Fruit fly (Drosophila melanogaster) whole organism: ENCODE data around the gene ergic53.

Experiments
- CG8478 ChIP-seq: fragments of >200 bp; optimal IDR thresholded peaks from 2 replicates; lab custom pipeline; 2018; ENCODE audit warnings: inconsistent platforms
- Dll ChIP-seq: fragments of >200 bp; optimal IDR thresholded peaks from 2 replicates; lab custom pipeline; 2017
- EcR ChIP-seq, 2 experiments: fragments of >200 bp; optimal IDR thresholded peaks; 2 replicates each; lab custom pipeline; 2017; ENCODE audit warnings: missing biosample characterization in 2 of 2, missing genetic modification characterization in 2 of 2, missing genetic modification reagents in 2 of 2
- pan ChIP-seq: fragments of >200 bp; optimal IDR thresholded peaks from 2 replicates; lab custom pipeline; 2017
- psq ChIP-seq: fragments of >200 bp; optimal IDR thresholded peaks from 2 replicates; lab custom pipeline; 2017
- usp ChIP-seq: fragments of >200 bp; optimal IDR thresholded peaks from 2 replicates; lab custom pipeline; 2017; ENCODE audit warnings: missing biosample characterization, missing genetic modification characterization, mixed read lengths

The ergic53 gene

dm6 chr3L:8534386-8535306 is at the start of gene ergic53:
ergic53 (plus strand) TSS chr3L:8534977.
- TF ChIP-seq pan (lab: Kevin White, UChicago) (no peak), Dll (lab: Kevin White, UChicago) (no peak), CG8478 (lab: Kevin White, UChicago) (no peak), psq (lab: Kevin White, UChicago) (no peak), EcR (GFP tag; optimal IDR thresholded peaks at IDR 0.05; lab: Kevin White, UChicago) (no peak), usp (GFP tag; lab: Kevin White, UChicago) (no peak)

- TF ChIP-seq pan (lab: Kevin White, UChicago) (no peak), psq (lab: Kevin White, UChicago) (no peak), Dll (lab: Kevin White, UChicago) (no peak), usp (GFP tag; lab: Kevin White, UChicago) (no peak), EcR (GFP tag; optimal IDR thresholded peaks at IDR 0.05; lab: Kevin White, UChicago) (no peak), CG8478 (lab: Kevin White, UChicago) (no peak)
Observed at dm6 chr3L:8506975-8507441, 27.8 kb upstream of the ergic53 start, which contains the start of gene CG43163. CG43163 (minus strand) TSS chr3L:8507146.

- no peak for TF ChIP-seq Dll (lab: Kevin White, UChicago)
- TF ChIP-seq CG8478 (lab: Kevin White, UChicago): no peak
- TF ChIP-seq EcR (GFP tag; optimal IDR thresholded peaks at IDR 0.05; lab: Kevin White, UChicago): no peak
- TF ChIP-seq psq (lab: Kevin White, UChicago): no peak
- no peak for TF ChIP-seq pan (lab: Kevin White, UChicago)
- no peak for TF ChIP-seq usp (GFP tag; lab: Kevin White, UChicago)
Observed at dm6 chr3L:8509567-8510109, 25.1 kb upstream of the ergic53 start, which contains the start of the genes ZC3H3 and Pus7. ZC3H3 (minus strand) TSS chr3L:8509763. Pus7 (plus strand) TSS chr3L:8510003.

- TF ChIP-seq Dll (lab: Kevin White, UChicago): no peak
- no peak for TF ChIP-seq CG8478 (lab: Kevin White, UChicago)
- no peak for TF ChIP-seq pan (lab: Kevin White, UChicago)
- no peak for TF ChIP-seq usp (GFP tag; lab: Kevin White, UChicago)
- no peak for TF ChIP-seq EcR (GFP tag; optimal IDR thresholded peaks at IDR 0.05; lab: Kevin White, UChicago)
- TF ChIP-seq psq (lab: Kevin White, UChicago): no peak
Observed at dm6 chr3L:8512428-8512827, 22.3 kb upstream of the ergic53 start, which contains the start of gene CG6765. CG6765 (plus strand) TSS chr3L:8512767.

dm6 chr3L:8513258-8513657 is 21.5 kb upstream of the ergic53 start:
- no peak for TF ChIP-seq pan (lab: Kevin White, UChicago)
- TF ChIP-seq usp (GFP tag; lab: Kevin White, UChicago): no peak
- no peak for TF ChIP-seq CG8478 (lab: Kevin White, UChicago)
- no peak for TF ChIP-seq EcR (GFP tag; optimal IDR thresholded peaks at IDR 0.05; lab: Kevin White, UChicago)
- no peak for TF ChIP-seq Dll (lab: Kevin White, UChicago)
- TF ChIP-seq psq (lab: Kevin White, UChicago): no peak

dm6 chr3L:8514768-8515167 is 20.0 kb upstream of the ergic53 start, which contains the start of gene CG6683:
CG6683 (minus strand) TSS chr3L:8514921.
- TF ChIP-seq Dll (lab: Kevin White, UChicago): no peak
- no peak for TF ChIP-seq psq (lab: Kevin White, UChicago)
- no peak for TF ChIP-seq pan (lab: Kevin White, UChicago)
- TF ChIP-seq CG8478 (lab: Kevin White, UChicago): no peak
- no peak for TF ChIP-seq EcR (GFP tag; optimal IDR thresholded peaks at IDR 0.05; lab: Kevin White, UChicago)
- no peak for TF ChIP-seq usp (GFP tag; lab: Kevin White, UChicago)

- TF ChIP-seq usp (GFP tag; lab: Kevin White, UChicago): no peak
- TF ChIP-seq CG8478 (lab: Kevin White, UChicago): no peak
- TF ChIP-seq psq (lab: Kevin White, UChicago): no peak
- no peak for TF ChIP-seq pan (lab: Kevin White, UChicago)
- TF ChIP-seq EcR (GFP tag; optimal IDR thresholded peaks at IDR 0.05; lab: Kevin White, UChicago): no peak
- no peak for TF ChIP-seq Dll (lab: Kevin White, UChicago)
Observed at dm6 chr3L:8518516-8519087, 16.2 kb upstream of the ergic53 start, which contains the start of gene GstO3. GstO3 (plus strand) TSS chr3L:8518885.

- TF ChIP-seq usp (GFP tag; lab: Kevin White, UChicago) (no peak), pan (lab: Kevin White, UChicago) (no peak), Dll (lab: Kevin White, UChicago) (no peak), CG8478 (lab: Kevin White, UChicago) (no peak), EcR (GFP tag; optimal IDR thresholded peaks at IDR 0.05; lab: Kevin White, UChicago) (no peak), psq (lab: Kevin White, UChicago) (no peak)
Observed at dm6 chr3L:8519232-8519631, 15.5 kb upstream of the ergic53 start.

- TF ChIP-seq EcR (GFP tag; optimal IDR thresholded peaks at IDR 0.05; lab: Kevin White, UChicago) (no peak), pan (lab: Kevin White, UChicago) (no peak), Dll (lab: Kevin White, UChicago) (no peak), usp (GFP tag; lab: Kevin White, UChicago) (no peak), psq (lab: Kevin White, UChicago) (no peak), CG8478 (lab: Kevin White, UChicago) (no peak)
Observed at dm6 chr3L:8520252-8520651, 14.5 kb upstream of the ergic53 start, which contains the start of gene se. se (plus strand) TSS chr3L:8520552.

dm6 chr3L:8523257-8523656 is 11.5 kb upstream of the ergic53 start, which contains the start of gene GstO2:
GstO2 (minus strand) TSS chr3L:8523501.
- TF ChIP-seq usp (GFP tag; lab: Kevin White, UChicago) (no peak), CG8478 (lab: Kevin White, UChicago) (no peak), Dll (lab: Kevin White, UChicago) (no peak), pan (lab: Kevin White, UChicago) (no peak), psq (lab: Kevin White, UChicago) (no peak), EcR (GFP tag; optimal IDR thresholded peaks at IDR 0.05; lab: Kevin White, UChicago) (no peak)
